Worm (Caenorhabditis elegans) whole organism, L3 larva: ENCODE results near the gene clec-5.

Experiments
- ceh-28 ChIP-seq: fragments of 150-350 bp; optimal IDR thresholded peaks from 2 replicates; lab custom pipeline; 2014; ENCODE audit warnings: missing biosample characterization, missing genetic modification reagents, missing genetic modification characterization
- daf-12 ChIP-seq: fragments of 150-350 bp; optimal IDR thresholded peaks from 2 replicates; lab custom pipeline; 2014; ENCODE audit warnings: missing biosample characterization, missing genetic modification reagents, missing genetic modification characterization
- fkh-10 ChIP-seq: sonication (generic microtip); optimal IDR thresholded peaks from 2 replicates; lab custom pipeline; 2017; ENCODE audit warnings: missing biosample characterization, missing genetic modification reagents, missing genetic modification characterization
- nhr-11 ChIP-seq: fragments of 150-350 bp; optimal IDR thresholded peaks from 2 replicates; lab custom pipeline; 2014; ENCODE audit warnings: missing biosample characterization, missing genetic modification characterization
- nhr-43 ChIP-seq: sonication (generic microtip); optimal IDR thresholded peaks from 2 replicates; lab custom pipeline; 2016; ENCODE audit warnings: mild to moderate bottlenecking, missing genetic modification characterization, missing compliant biosample characterization; ENCODE audit not compliant: poor library complexity, severe bottlenecking

- TF ChIP-seq nhr-11 (tag; lab: Kevin White, UChicago) (no peak), fkh-10 (GFP tag; lab: Kevin White, UChicago) (no peak), nhr-43 (tag; lab: Kevin White, UChicago) (no peak), daf-12 (no peak), ceh-28 (tag; lab: Kevin White, UChicago) (no peak)
These were observed 33.7 kb downstream of the clec-5 start, which contains the start of gene nonu-1 for ce11 chrIII:4849739-4850138.
